Fruit fly (Drosophila melanogaster): ENCODE data around the gene Kcmf1.
A peak's percentile ranks its signal among the peaks of the same experiment; 100 is the strongest.

Kcmf1 gene

dm6 chr3R:9033619-9034401, 19.1 kb upstream of the Kcmf1 start (continued):
- TF ChIP-seq phol (tag; optimal IDR thresholded peaks at IDR 0.05) (peak; percentile 87), CG4282 (GFP tag; optimal IDR thresholded peaks at IDR 0.05) (no peak), grn (GFP tag; optimal IDR thresholded peaks at IDR 0.05) (peak; percentile 14), CG9727 (GFP tag; optimal IDR thresholded peaks at IDR 0.05) (peak; percentile 84), pum (GFP tag; optimal IDR thresholded peaks at IDR 0.05) (no peak), CG11696 (GFP tag; IDR thresholded peaks at IDR 0.05) (no peak), ro (GFP tag; IDR thresholded peaks at IDR 0.05) (no peak), Aef1 (GFP tag; IDR thresholded peaks at IDR 0.05) (peak; percentile 46; the same call in 2 of the 3 replicates), mirr (GFP tag; optimal IDR thresholded peaks at IDR 0.05) (peak; percentile 7), CG18619 (GFP tag; optimal IDR thresholded peaks at IDR 0.05) (peak; percentile 83), CG8290 (GFP tag; optimal IDR thresholded peaks at IDR 0.05) (peak; percentile 50), CG8290 (tag; optimal IDR thresholded peaks at IDR 0.05) (peak; percentile 62 to 88), ranshi (GFP tag; IDR thresholded peaks at IDR 0.05) (no peak; the same call in 1 of the 2 replicates), Bdp1 (GFP tag; optimal IDR thresholded peaks at IDR 0.05) (peak; percentile 14), CG11504 (tag; optimal IDR thresholded peaks at IDR 0.05) (peak; percentile 88), knrl (GFP tag; IDR thresholded peaks at IDR 0.05; ENCODE audit: partially characterized antibody) (no peak), pb (GFP tag; optimal IDR thresholded peaks at IDR 0.05) (no peak), CG10979 (tag; optimal IDR thresholded peaks at IDR 0.05) (peak; percentile 85), gro (GFP tag; optimal IDR thresholded peaks at IDR 0.05) (no peak), eyg (GFP tag; optimal IDR thresholded peaks at IDR 0.05) (no peak), CG3838 (GFP tag; optimal IDR thresholded peaks at IDR 0.05) (peak; percentile 39), Atf-2 (GFP tag; optimal IDR thresholded peaks at IDR 0.05) (peak; percentile 46), Elba2 (GFP tag; optimal IDR thresholded peaks at IDR 0.05) (peak; percentile 20), lilli (GFP tag; optimal IDR thresholded peaks at IDR 0.05) (peak; percentile 73), chif (GFP tag; optimal IDR thresholded peaks at IDR 0.05) (peak; percentile 32 to 57), GATAe (GFP tag; conservative IDR thresholded peaks at IDR 0.05) (no peak), yki (optimal IDR thresholded peaks at IDR 0.05) (peak; percentile 95), grau (tag; optimal IDR thresholded peaks at IDR 0.05) (peak; percentile 90), abd-A (tag; optimal IDR thresholded peaks at IDR 0.05) (peak; percentile 58), CG42726 (GFP tag; IDR thresholded peaks at IDR 0.05; ENCODE audit: partially characterized antibody) (peak; percentile 75; the same call in 1 of the 2 replicates), zfh2 (GFP tag; optimal IDR thresholded peaks at IDR 0.05) (peak; percentile 36), insv (GFP tag; optimal IDR thresholded peaks at IDR 0.05) (peak in 1 of 2 experiments; percentile 73), lab (GFP tag; optimal IDR thresholded peaks at IDR 0.05) (peak; percentile 88), PHDP (tag; optimal IDR thresholded peaks at IDR 0.05) (peak; percentile 88), pfk (GFP tag; optimal IDR thresholded peaks at IDR 0.05) (peak; percentile 97), CG4820 (GFP tag; optimal IDR thresholded peaks at IDR 0.05) (peak; percentile 48), CG12299 (tag; optimal IDR thresholded peaks at IDR 0.05) (peak; percentile 80), CG8765 (GFP tag; IDR thresholded peaks at IDR 0.05) (no peak), CG4854 (GFP tag; optimal IDR thresholded peaks at IDR 0.05) (peak; percentile 30), CG31224 (GFP tag; IDR thresholded peaks at IDR 0.05) (0 out of 2 replicates have a peak, but pooled peaks have one; percentile 20), CG9215 (GFP tag; IDR thresholded peaks at IDR 0.05) (peak; percentile 41; the same call in 1 of the 2 replicates), CG13287 (GFP tag; IDR thresholded peaks at IDR 0.05; ENCODE audit: partially characterized antibody) (peak; percentile 42; the same call in 1 of the 2 replicates), MESR4 (GFP tag; optimal IDR thresholded peaks at IDR 0.05) (peak; percentile 7), CG3407 (GFP tag; optimal IDR thresholded peaks at IDR 0.05) (peak; percentile 67), CHES-1-like (GFP tag; optimal IDR thresholded peaks at IDR 0.05) (no peak), CG6654 (GFP tag; optimal IDR thresholded peaks at IDR 0.05) (peak; percentile 44), Doc2 (GFP tag; IDR thresholded peaks at IDR 0.05) (no peak), CG6813 (GFP tag; optimal IDR thresholded peaks at IDR 0.05) (peak; percentile 61), BtbVII (GFP tag; optimal IDR thresholded peaks at IDR 0.05) (peak; percentile 87), Rx (GFP tag; IDR thresholded peaks at IDR 0.05) (no peak)
